Worm (Caenorhabditis elegans) whole organism, L4 larva: ENCODE data around the gene fbxa-78.

Source experiments
- F10B5.3 ChIP-seq: sonication (generic microtip); optimal IDR thresholded peaks from 2 replicates; lab custom pipeline; 2016; ENCODE audit warnings: mild to moderate bottlenecking, missing genetic modification characterization, missing compliant biosample characterization
- F26F4.8 ChIP-seq: fragments of 200-800 bp; sonication (Bioruptor generic); conservative IDR thresholded peaks from 2 replicates; pipeline ENCODE4 v1.3.6; 2022; ENCODE audit warnings: missing genetic modification characterization, missing compliant biosample characterization
- R02D3.7 ChIP-seq: fragments of 150-350 bp; sonication (generic microtip); optimal IDR thresholded peaks from 3 replicates; lab custom pipeline; 2014; ENCODE audit warnings: missing biosample characterization, missing genetic modification characterization
- T20F7.1 ChIP-seq: fragments of 200-800 bp; sonication (Bioruptor generic); optimal IDR thresholded peaks from 2 replicates; lab custom pipeline; 2018; ENCODE audit warnings: mild to moderate bottlenecking, missing genetic modification characterization, missing compliant biosample characterization
- Y105C5A.15 ChIP-seq: fragments of 200-800 bp; sonication (Bioruptor generic); IDR thresholded peaks from 2 replicates; pipeline ENCODE4 v1.3.6; 2022; ENCODE audit warnings: missing genetic modification characterization, missing compliant biosample characterization
- Y75B8A.6 ChIP-seq: fragments of 200-800 bp; sonication (Bioruptor generic); IDR thresholded peaks from 2 replicates; pipeline ENCODE4 v1.3.6; 2022; ENCODE audit warnings: missing genetic modification reagents, missing genetic modification characterization, missing compliant biosample characterization
- arid-1 ChIP-seq: fragments of 200-800 bp; sonication (Bioruptor generic); conservative IDR thresholded peaks from 2 replicates; pipeline ENCODE4 v1.3.6; 2022; ENCODE audit warnings: missing genetic modification reagents, missing genetic modification characterization, missing compliant biosample characterization
- ceh-20 ChIP-seq: fragments of 200-800 bp; sonication (Bioruptor generic); IDR thresholded peaks from 2 replicates; pipeline ENCODE4 v1.3.6; 2022; ENCODE audit warnings: missing genetic modification reagents, missing genetic modification characterization, missing compliant biosample characterization
- ceh-28 ChIP-seq: fragments of 150-350 bp; optimal IDR thresholded peaks from 2 replicates; lab custom pipeline; 2014; ENCODE audit warnings: missing biosample characterization, missing genetic modification reagents, missing genetic modification characterization
- ceh-82 ChIP-seq: sonication (generic microtip); optimal IDR thresholded peaks from 2 replicates; lab custom pipeline; 2017; ENCODE audit warnings: missing biosample characterization, missing genetic modification characterization
- cey-2 ChIP-seq: sonication (generic microtip); optimal IDR thresholded peaks from 3 replicates; lab custom pipeline; 2017; ENCODE audit warnings: missing genetic modification characterization, mild to moderate bottlenecking, missing compliant biosample characterization, antibody characterized with exemption, borderline replicate concordance; ENCODE audit not compliant: insufficient read depth
- daf-16 ChIP-seq, 3 experiments: sonication (generic microtip); optimal IDR thresholded peaks; 2 replicates each; lab custom pipeline; 2016 to 2017; ENCODE audit warnings: missing genetic modification characterization in 3 of 3, missing genetic modification reagents in 3 of 3, mild to moderate bottlenecking in 2 of 3, missing compliant biosample characterization in 2 of 3, missing biosample characterization in 1 of 3, moderate library complexity in 1 of 3
- dmd-6 ChIP-seq: fragments of 200-800 bp; sonication (Bioruptor generic); IDR thresholded peaks from 2 replicates; pipeline ENCODE4 v1.3.6; 2022; ENCODE audit warnings: missing genetic modification reagents, missing genetic modification characterization, missing compliant biosample characterization
- dmd-8 ChIP-seq: fragments of 200-800 bp; sonication (Bioruptor generic); IDR thresholded peaks from 2 replicates; pipeline ENCODE4 v1.3.6; 2022; ENCODE audit warnings: missing genetic modification characterization, missing compliant biosample characterization
- dmd-9 ChIP-seq: fragments of 200-800 bp; sonication (Bioruptor generic); IDR thresholded peaks from 2 replicates; pipeline ENCODE4 v1.3.6; 2022; ENCODE audit warnings: missing genetic modification reagents, missing genetic modification characterization, missing compliant biosample characterization
- dpl-1 ChIP-seq: fragments of 150-350 bp; optimal IDR thresholded peaks from 2 replicates; lab custom pipeline; 2014; ENCODE audit warnings: missing biosample characterization, missing genetic modification reagents, missing genetic modification characterization
- dve-1 ChIP-seq: sonication (generic microtip); optimal IDR thresholded peaks from 2 replicates; lab custom pipeline; 2017; ENCODE audit warnings: antibody characterized with exemption, mild to moderate bottlenecking, missing genetic modification characterization, missing compliant biosample characterization; ENCODE audit not compliant: insufficient read depth
- egl-43 ChIP-seq: fragments of 200-800 bp; sonication (Bioruptor generic); IDR thresholded peaks from 2 replicates; pipeline ENCODE4 v1.3.6; 2022; ENCODE audit warnings: missing genetic modification reagents, missing genetic modification characterization, missing compliant biosample characterization
- fos-1 ChIP-seq: fragments of 150-350 bp; optimal IDR thresholded peaks from 2 replicates; lab custom pipeline; 2014; ENCODE audit warnings: missing biosample characterization, missing genetic modification characterization
- hif-1 ChIP-seq, 2 experiments: sonication (generic microtip); optimal IDR thresholded peaks; 2 replicates each; lab custom pipeline; 2016 to 2017; ENCODE audit warnings: missing compliant biosample characterization in 2 of 2, missing genetic modification characterization in 2 of 2, missing genetic modification reagents in 2 of 2, missing genotype in 2 of 2, mild to moderate bottlenecking in 1 of 2
- hlh-11 ChIP-seq: fragments of 200-800 bp; sonication (Bioruptor generic); optimal IDR thresholded peaks from 2 replicates; lab custom pipeline; 2018; ENCODE audit warnings: mild to moderate bottlenecking, missing genetic modification characterization, missing compliant biosample characterization
- hmg-1.1 ChIP-seq: fragments of 200-800 bp; sonication (Bioruptor generic); IDR thresholded peaks from 2 replicates; pipeline ENCODE4 v1.3.6; 2022; ENCODE audit warnings: missing genetic modification reagents, missing genetic modification characterization, missing compliant biosample characterization
- lim-7 ChIP-seq: fragments of 200-800 bp; sonication (Bioruptor generic); IDR thresholded peaks from 2 replicates; pipeline ENCODE4 v1.3.6; 2022; ENCODE audit warnings: missing genetic modification characterization, missing compliant biosample characterization
- lin-13 ChIP-seq: fragments of 150-350 bp; optimal IDR thresholded peaks from 2 replicates; lab custom pipeline; 2014; ENCODE audit warnings: missing biosample characterization, missing genetic modification reagents, missing genetic modification characterization
- lin-29 ChIP-seq: fragments of 200-800 bp; sonication (Bioruptor generic); IDR thresholded peaks from 2 replicates; pipeline ENCODE4 v1.3.6; 2022; ENCODE audit warnings: missing genetic modification reagents, missing genetic modification characterization, missing compliant biosample characterization
- lin-38 ChIP-seq: fragments of 200-800 bp; sonication (Bioruptor generic); IDR thresholded peaks from 2 replicates; pipeline ENCODE4 v1.3.6; 2022; ENCODE audit warnings: missing genetic modification reagents, missing genetic modification characterization, missing compliant biosample characterization
- madf-9 ChIP-seq: fragments of 200-800 bp; sonication (Bioruptor generic); conservative IDR thresholded peaks from 2 replicates; pipeline ENCODE4 v1.3.6; 2022; ENCODE audit warnings: missing genetic modification reagents, missing genetic modification characterization, missing compliant biosample characterization
- mep-1 ChIP-seq: fragments of 150-350 bp; sonication (generic microtip); optimal IDR thresholded peaks from 3 replicates; lab custom pipeline; 2014; ENCODE audit warnings: missing biosample characterization, missing genetic modification characterization
- mes-2 ChIP-seq: sonication (generic microtip); optimal IDR thresholded peaks from 2 replicates; lab custom pipeline; 2016; ENCODE audit warnings: missing genotype, mild to moderate bottlenecking, missing genetic modification characterization, missing compliant biosample characterization; ENCODE audit not compliant: poor library complexity, severe bottlenecking
- mxl-2 ChIP-seq: fragments of 200-800 bp; sonication (Bioruptor generic); conservative IDR thresholded peaks from 2 replicates; pipeline ENCODE4 v1.3.6; 2022; ENCODE audit warnings: missing genetic modification reagents, missing genetic modification characterization, missing compliant biosample characterization
- nhr-102 ChIP-seq: sonication (generic microtip); optimal IDR thresholded peaks from 2 replicates; lab custom pipeline; 2016; ENCODE audit warnings: mild to moderate bottlenecking, missing genetic modification characterization, moderate library complexity, missing compliant biosample characterization
- nhr-11 ChIP-seq: fragments of 150-350 bp; optimal IDR thresholded peaks from 2 replicates; lab custom pipeline; 2014; ENCODE audit warnings: missing biosample characterization, missing genetic modification characterization
- nhr-111 ChIP-seq: fragments of 200-800 bp; sonication (Bioruptor generic); optimal IDR thresholded peaks from 2 replicates; lab custom pipeline; 2018; ENCODE audit warnings: mild to moderate bottlenecking, missing genetic modification characterization, missing compliant biosample characterization
- nhr-25 ChIP-seq: sonication (generic microtip); optimal IDR thresholded peaks from 2 replicates; lab custom pipeline; 2017; ENCODE audit warnings: missing genetic modification characterization, mild to moderate bottlenecking, missing compliant biosample characterization, antibody characterized with exemption, moderate library complexity, borderline replicate concordance; ENCODE audit not compliant: insufficient read depth
- nhr-48 ChIP-seq: sonication (generic microtip); optimal IDR thresholded peaks from 2 replicates; lab custom pipeline; 2016; ENCODE audit warnings: mild to moderate bottlenecking, missing genetic modification characterization, missing compliant biosample characterization
- nhr-6 ChIP-seq: fragments of 150-350 bp; optimal IDR thresholded peaks from 2 replicates; lab custom pipeline; 2014; ENCODE audit warnings: missing biosample characterization, missing genetic modification characterization
- nhr-76 ChIP-seq: fragments of 150-350 bp; optimal IDR thresholded peaks from 2 replicates; lab custom pipeline; 2014; ENCODE audit warnings: missing biosample characterization, missing genetic modification characterization
- nhr-77 ChIP-seq: fragments of 150-350 bp; optimal IDR thresholded peaks from 2 replicates; lab custom pipeline; 2014; ENCODE audit warnings: missing biosample characterization, missing genetic modification characterization
- php-3 ChIP-seq: fragments of 200-800 bp; sonication (Bioruptor generic); IDR thresholded peaks from 2 replicates; pipeline ENCODE4 v1.3.6; 2022; ENCODE audit warnings: missing genetic modification reagents, missing genetic modification characterization, missing compliant biosample characterization
- pqm-1 ChIP-seq: sonication (generic microtip); optimal IDR thresholded peaks from 2 replicates; lab custom pipeline; 2017; ENCODE audit warnings: missing biosample characterization, missing genetic modification characterization
- saeg-2 ChIP-seq: fragments of 200-800 bp; sonication (Bioruptor generic); IDR thresholded peaks from 2 replicates; pipeline ENCODE4 v1.3.6; 2022; ENCODE audit warnings: missing genetic modification reagents, missing genetic modification characterization, missing compliant biosample characterization
- spr-1 ChIP-seq: sonication (generic microtip); optimal IDR thresholded peaks from 2 replicates; lab custom pipeline; 2016; ENCODE audit warnings: mild to moderate bottlenecking, missing genetic modification characterization, missing compliant biosample characterization
- spr-3 ChIP-seq: fragments of 200-800 bp; sonication (Bioruptor generic); optimal IDR thresholded peaks from 2 replicates; lab custom pipeline; 2018; ENCODE audit warnings: mild to moderate bottlenecking, missing genetic modification characterization, missing compliant biosample characterization
- tra-1 ChIP-seq: fragments of 200-800 bp; sonication (Bioruptor generic); IDR thresholded peaks from 2 replicates; pipeline ENCODE4 v1.3.6; 2022; ENCODE audit warnings: missing genetic modification reagents, missing genetic modification characterization, missing compliant biosample characterization
- unc-130 ChIP-seq: sonication (generic microtip); optimal IDR thresholded peaks from 2 replicates; lab custom pipeline; 2016; ENCODE audit warnings: missing genetic modification reagents, missing genetic modification characterization, missing compliant biosample characterization
- unc-39 ChIP-seq: sonication (generic microtip); optimal IDR thresholded peaks from 2 replicates; lab custom pipeline; 2017; ENCODE audit warnings: missing biosample characterization, missing genetic modification characterization
- unc-62 ChIP-seq, 3 experiments: fragments of 150-350 bp in 1 of 3; sonication (generic microtip); optimal IDR thresholded peaks in 2 of 3; peaks in 1 of 3; 1 replicate in 1 of 3; 2 replicates in 2 of 3; lab custom pipeline; 2014 to 2017; ENCODE audit warnings: missing biosample characterization in 3 of 3, missing genetic modification characterization in 3 of 3, missing genetic modification reagents in 3 of 3, missing genotype in 1 of 3
- zip-11 ChIP-seq: fragments of 200-800 bp; sonication (Bioruptor generic); IDR thresholded peaks from 2 replicates; pipeline ENCODE4 v1.3.6; 2022; ENCODE audit warnings: missing genetic modification characterization, missing compliant biosample characterization
- ztf-11 ChIP-seq: fragments of 150-350 bp; optimal IDR thresholded peaks from 2 replicates; lab custom pipeline; 2014; ENCODE audit warnings: missing biosample characterization, missing genetic modification characterization

The fbxa-78 gene

ce11 chrIII:1279197-1279596 is 20.9 kb upstream of the fbxa-78 start (continued):
- TF ChIP-seq arid-1 (no peak; the same call in 1 of the 2 replicates), nhr-11 (tag; lab: Kevin White, UChicago) (no peak), daf-16 (GFP tag; optimal IDR thresholded peaks at IDR 0.05; lab: Kevin White, UChicago) (peak in 1 of 2 experiments; percentile 95), daf-16 (tag; optimal IDR thresholded peaks at IDR 0.05; lab: Kevin White, UChicago) (peak; percentile 99), ceh-82 (tag; lab: Kevin White, UChicago) (no peak), dmd-6 (GFP tag; lab: Robert Waterston, UW) (peak; percentile 90), pqm-1 (tag; lab: Kevin White, UChicago) (peak; percentile 99), ztf-11 (tag; lab: Kevin White, UChicago) (no peak), nhr-102 (tag; lab: Kevin White, UChicago) (peak; percentile 76), fos-1 (tag; lab: Kevin White, UChicago) (peak; percentile 46), Y105C5A.15 (no peak), spr-3 (GFP tag; lab: Kevin White, UChicago) (no peak), mxl-2 (no peak), hif-1 (tag; optimal IDR thresholded peaks at IDR 0.05; lab: Kevin White, UChicago) (peak in 1 of 2 experiments; percentile 45), cey-2 (tag; lab: Kevin White, UChicago) (peak; percentile 15), saeg-2 (GFP tag; lab: Robert Waterston, UW) (peak; percentile 58; the same call in 1 of the 2 replicates), hmg-1.1 (GFP tag; lab: Robert Waterston, UW) (no peak), unc-130 (no peak), T20F7.1 (peak; percentile 76), F10B5.3 (tag; lab: Kevin White, UChicago) (no peak), zip-11 (GFP tag; lab: Robert Waterston, UW) (no peak), ceh-20 (GFP tag; lab: Robert Waterston, UW) (no peak), unc-39 (no peak), hlh-11 (tag; lab: Kevin White, UChicago) (peak; percentile 97), nhr-77 (tag; lab: Kevin White, UChicago) (peak; percentile 94), dmd-9 (GFP tag; lab: Robert Waterston, UW) (no peak), lin-29 (GFP tag; lab: Robert Waterston, UW) (no peak), nhr-76 (no peak), dve-1 (peak; percentile 98), madf-9 (GFP tag; lab: Robert Waterston, UW) (no peak), mep-1 (tag; lab: Kevin White, UChicago) (peak; percentile 37), lin-38 (GFP tag; lab: Robert Waterston, UW) (no peak), nhr-48 (tag; lab: Kevin White, UChicago) (peak; percentile 76), php-3 (GFP tag; lab: Robert Waterston, UW) (peak; percentile 97), nhr-111 (GFP tag; lab: Kevin White, UChicago) (no peak), dmd-8 (GFP tag; lab: Robert Waterston, UW) (no peak), Y75B8A.6 (GFP tag; lab: Robert Waterston, UW) (no peak), F26F4.8 (no peak), R02D3.7 (tag; lab: Kevin White, UChicago) (no peak), tra-1 (0 out of 2 replicates have a peak, but pooled peaks have one; percentile 33), lin-13 (no peak), nhr-25 (tag; lab: Kevin White, UChicago) (no peak), nhr-6 (tag; lab: Kevin White, UChicago) (peak; percentile 73), spr-1 (no peak), mes-2 (tag; lab: Kevin White, UChicago) (no peak), egl-43 (no peak), ceh-28 (tag; lab: Kevin White, UChicago) (no peak), lim-7 (GFP tag; lab: Robert Waterston, UW) (no peak), dpl-1 (GFP tag; lab: Kevin White, UChicago) (no peak), unc-62 (GFP tag; optimal IDR thresholded peaks at IDR 0.05 in 1 of 2; lab: Kevin White, UChicago) (no peak), unc-62 (tag; optimal IDR thresholded peaks at IDR 0.05; lab: Kevin White, UChicago) (no peak)
